Worm (Caenorhabditis elegans) whole organism, L4 larva: ENCODE results near the gene F22B5.10.
A peak's percentile ranks its signal among the peaks of the same experiment; 100 is the strongest.

Experiments used
- D1046.2 ChIP-seq: fragments of 200-800 bp; sonication (Bioruptor generic); IDR thresholded peaks from 2 replicates; pipeline ENCODE4 v1.3.6; 2022; ENCODE audit warnings: missing genetic modification characterization, missing compliant biosample characterization
- F26F4.8 ChIP-seq: fragments of 200-800 bp; sonication (Bioruptor generic); conservative IDR thresholded peaks from 2 replicates; pipeline ENCODE4 v1.3.6; 2022; ENCODE audit warnings: missing genetic modification characterization, missing compliant biosample characterization
- F49E8.2 ChIP-seq: sonication (generic microtip); optimal IDR thresholded peaks from 2 replicates; lab custom pipeline; 2016; ENCODE audit warnings: missing compliant biosample characterization, mild to moderate bottlenecking, missing genetic modification characterization, borderline replicate concordance
- Y5F2A.4 ChIP-seq: fragments of 200-800 bp; sonication (Bioruptor generic); optimal IDR thresholded peaks from 2 replicates; lab custom pipeline; 2018; ENCODE audit warnings: mild to moderate bottlenecking, missing genetic modification characterization, missing compliant biosample characterization
- Y75B8A.6 ChIP-seq: fragments of 200-800 bp; sonication (Bioruptor generic); IDR thresholded peaks from 2 replicates; pipeline ENCODE4 v1.3.6; 2022; ENCODE audit warnings: missing genetic modification reagents, missing genetic modification characterization, missing compliant biosample characterization
- ZK337.2 ChIP-seq: fragments of 200-800 bp; sonication (Bioruptor generic); IDR thresholded peaks from 2 replicates; pipeline ENCODE4 v1.3.6; 2022; ENCODE audit warnings: missing genetic modification reagents, missing genetic modification characterization, missing compliant biosample characterization
- aha-1 ChIP-seq: fragments of 150-350 bp; peaks from one replicate; lab custom pipeline; 2014; ENCODE audit warnings: missing biosample characterization, missing genetic modification characterization
- ama-1 ChIP-seq: fragments of 150-350 bp; optimal IDR thresholded peaks from 2 replicates; lab custom pipeline; 2014; ENCODE audit warnings: inconsistent platforms, mixed read lengths
- ceh-20 ChIP-seq: fragments of 200-800 bp; sonication (Bioruptor generic); IDR thresholded peaks from 2 replicates; pipeline ENCODE4 v1.3.6; 2022; ENCODE audit warnings: missing genetic modification reagents, missing genetic modification characterization, missing compliant biosample characterization
- ceh-82 ChIP-seq: sonication (generic microtip); optimal IDR thresholded peaks from 2 replicates; lab custom pipeline; 2017; ENCODE audit warnings: missing biosample characterization, missing genetic modification characterization
- cey-2 ChIP-seq: sonication (generic microtip); optimal IDR thresholded peaks from 3 replicates; lab custom pipeline; 2017; ENCODE audit warnings: missing genetic modification characterization, mild to moderate bottlenecking, missing compliant biosample characterization, antibody characterized with exemption, borderline replicate concordance; ENCODE audit not compliant: insufficient read depth
- daf-16 ChIP-seq, 3 experiments: sonication (generic microtip); optimal IDR thresholded peaks; 2 replicates each; lab custom pipeline; 2016 to 2017; ENCODE audit warnings: missing genetic modification characterization in 3 of 3, missing genetic modification reagents in 3 of 3, mild to moderate bottlenecking in 2 of 3, missing compliant biosample characterization in 2 of 3, missing biosample characterization in 1 of 3, moderate library complexity in 1 of 3
- daf-19 ChIP-seq: fragments of 200-800 bp; sonication (Bioruptor generic); conservative IDR thresholded peaks from 2 replicates; pipeline ENCODE4 v1.3.6; 2022; ENCODE audit warnings: missing genetic modification characterization, missing compliant biosample characterization
- dmd-6 ChIP-seq: fragments of 200-800 bp; sonication (Bioruptor generic); IDR thresholded peaks from 2 replicates; pipeline ENCODE4 v1.3.6; 2022; ENCODE audit warnings: missing genetic modification reagents, missing genetic modification characterization, missing compliant biosample characterization
- duxl-1 ChIP-seq: sonication (generic microtip); optimal IDR thresholded peaks from 2 replicates; lab custom pipeline; 2016; ENCODE audit warnings: mild to moderate bottlenecking, missing genetic modification characterization, moderate library complexity, missing compliant biosample characterization; ENCODE audit not compliant: poor library complexity
- dve-1 ChIP-seq: sonication (generic microtip); optimal IDR thresholded peaks from 2 replicates; lab custom pipeline; 2017; ENCODE audit warnings: antibody characterized with exemption, mild to moderate bottlenecking, missing genetic modification characterization, missing compliant biosample characterization; ENCODE audit not compliant: insufficient read depth
- egl-43 ChIP-seq: fragments of 200-800 bp; sonication (Bioruptor generic); IDR thresholded peaks from 2 replicates; pipeline ENCODE4 v1.3.6; 2022; ENCODE audit warnings: missing genetic modification reagents, missing genetic modification characterization, missing compliant biosample characterization
- fkh-10 ChIP-seq: fragments of 150-350 bp; optimal IDR thresholded peaks from 2 replicates; lab custom pipeline; 2014; ENCODE audit warnings: missing biosample characterization, missing genetic modification reagents, missing genetic modification characterization
- hif-1 ChIP-seq, 2 experiments: sonication (generic microtip); optimal IDR thresholded peaks; 2 replicates each; lab custom pipeline; 2016 to 2017; ENCODE audit warnings: missing compliant biosample characterization in 2 of 2, missing genetic modification characterization in 2 of 2, missing genetic modification reagents in 2 of 2, missing genotype in 2 of 2, mild to moderate bottlenecking in 1 of 2
- hlh-11 ChIP-seq: fragments of 200-800 bp; sonication (Bioruptor generic); optimal IDR thresholded peaks from 2 replicates; lab custom pipeline; 2018; ENCODE audit warnings: mild to moderate bottlenecking, missing genetic modification characterization, missing compliant biosample characterization
- hlh-30 ChIP-seq: sonication (generic microtip); optimal IDR thresholded peaks from 2 replicates; lab custom pipeline; 2017; ENCODE audit warnings: antibody characterized with exemption, mild to moderate bottlenecking, missing genetic modification characterization, missing compliant biosample characterization; ENCODE audit not compliant: insufficient read depth
- lin-1 ChIP-seq: fragments of 200-800 bp; sonication (Bioruptor generic); IDR thresholded peaks from 2 replicates; pipeline ENCODE4 v1.3.6; 2022; ENCODE audit warnings: missing genetic modification reagents, missing genetic modification characterization, missing compliant biosample characterization
- lin-15B ChIP-seq: fragments of 150-350 bp; sonication (generic microtip); optimal IDR thresholded peaks from 3 replicates; lab custom pipeline; 2014; ENCODE audit warnings: missing biosample characterization, missing genetic modification characterization
- lin-29 ChIP-seq: fragments of 200-800 bp; sonication (Bioruptor generic); IDR thresholded peaks from 2 replicates; pipeline ENCODE4 v1.3.6; 2022; ENCODE audit warnings: missing genetic modification reagents, missing genetic modification characterization, missing compliant biosample characterization
- lin-38 ChIP-seq: fragments of 200-800 bp; sonication (Bioruptor generic); IDR thresholded peaks from 2 replicates; pipeline ENCODE4 v1.3.6; 2022; ENCODE audit warnings: missing genetic modification reagents, missing genetic modification characterization, missing compliant biosample characterization
- lir-3 ChIP-seq: sonication (generic microtip); optimal IDR thresholded peaks from 2 replicates; lab custom pipeline; 2016; ENCODE audit warnings: mild to moderate bottlenecking, missing genetic modification characterization, missing compliant biosample characterization
- lsy-2 ChIP-seq, 2 experiments: fragments of 150-350 bp in 1 of 2; sonication (generic microtip) in 1 of 2; optimal IDR thresholded peaks; 2 replicates each; lab custom pipeline; 2014 to 2017; ENCODE audit warnings: missing biosample characterization in 2 of 2, missing genetic modification characterization in 2 of 2
- madf-9 ChIP-seq: fragments of 200-800 bp; sonication (Bioruptor generic); conservative IDR thresholded peaks from 2 replicates; pipeline ENCODE4 v1.3.6; 2022; ENCODE audit warnings: missing genetic modification reagents, missing genetic modification characterization, missing compliant biosample characterization
- mdl-1 ChIP-seq, 2 experiments: fragments of 150-350 bp in 1 of 2; sonication (generic microtip) in 1 of 2; optimal IDR thresholded peaks; 2 replicates each; lab custom pipeline; 2014 to 2017; ENCODE audit warnings: missing biosample characterization in 2 of 2, missing genetic modification characterization in 2 of 2
- mep-1 ChIP-seq: fragments of 150-350 bp; sonication (generic microtip); optimal IDR thresholded peaks from 3 replicates; lab custom pipeline; 2014; ENCODE audit warnings: missing biosample characterization, missing genetic modification characterization
- mxl-2 ChIP-seq: fragments of 200-800 bp; sonication (Bioruptor generic); conservative IDR thresholded peaks from 2 replicates; pipeline ENCODE4 v1.3.6; 2022; ENCODE audit warnings: missing genetic modification reagents, missing genetic modification characterization, missing compliant biosample characterization
- mxl-3 ChIP-seq: fragments of 200-800 bp; sonication (Bioruptor generic); optimal IDR thresholded peaks from 2 replicates; lab custom pipeline; 2018; ENCODE audit warnings: mild to moderate bottlenecking, missing genetic modification characterization, missing compliant biosample characterization
- nhr-10 ChIP-seq: fragments of 150-350 bp; optimal IDR thresholded peaks from 2 replicates; lab custom pipeline; 2014; ENCODE audit warnings: missing biosample characterization, missing genetic modification characterization
- nhr-102 ChIP-seq: sonication (generic microtip); optimal IDR thresholded peaks from 2 replicates; lab custom pipeline; 2016; ENCODE audit warnings: mild to moderate bottlenecking, missing genetic modification characterization, moderate library complexity, missing compliant biosample characterization
- nhr-237 ChIP-seq: sonication (generic microtip); optimal IDR thresholded peaks from 2 replicates; lab custom pipeline; 2017; ENCODE audit warnings: missing biosample characterization, missing genetic modification characterization
- nhr-25 ChIP-seq: sonication (generic microtip); optimal IDR thresholded peaks from 2 replicates; lab custom pipeline; 2017; ENCODE audit warnings: missing genetic modification characterization, mild to moderate bottlenecking, missing compliant biosample characterization, antibody characterized with exemption, moderate library complexity, borderline replicate concordance; ENCODE audit not compliant: insufficient read depth
- nhr-28 ChIP-seq: fragments of 150-350 bp; optimal IDR thresholded peaks from 2 replicates; lab custom pipeline; 2014; ENCODE audit warnings: missing biosample characterization, missing genetic modification characterization
- nhr-41 ChIP-seq: fragments of 200-800 bp; sonication (Bioruptor generic); IDR thresholded peaks from 2 replicates; pipeline ENCODE4 v1.3.6; 2022; ENCODE audit warnings: missing genetic modification reagents, missing genetic modification characterization, missing compliant biosample characterization
- nhr-48 ChIP-seq: sonication (generic microtip); optimal IDR thresholded peaks from 2 replicates; lab custom pipeline; 2016; ENCODE audit warnings: mild to moderate bottlenecking, missing genetic modification characterization, missing compliant biosample characterization
- nhr-6 ChIP-seq: fragments of 150-350 bp; optimal IDR thresholded peaks from 2 replicates; lab custom pipeline; 2014; ENCODE audit warnings: missing biosample characterization, missing genetic modification characterization
- php-3 ChIP-seq: fragments of 200-800 bp; sonication (Bioruptor generic); IDR thresholded peaks from 2 replicates; pipeline ENCODE4 v1.3.6; 2022; ENCODE audit warnings: missing genetic modification reagents, missing genetic modification characterization, missing compliant biosample characterization
- snpc-4 ChIP-seq: fragments of 150-350 bp; optimal IDR thresholded peaks from 2 replicates; lab custom pipeline; 2014; ENCODE audit warnings: missing biosample characterization, missing genetic modification characterization
- spr-1 ChIP-seq: sonication (generic microtip); optimal IDR thresholded peaks from 2 replicates; lab custom pipeline; 2016; ENCODE audit warnings: mild to moderate bottlenecking, missing genetic modification characterization, missing compliant biosample characterization
- tag-97 ChIP-seq: fragments of 200-800 bp; sonication (Bioruptor generic); IDR thresholded peaks from 2 replicates; pipeline ENCODE4 v1.3.6; 2022; ENCODE audit warnings: missing genetic modification characterization, missing compliant biosample characterization
- unc-39 ChIP-seq: sonication (generic microtip); optimal IDR thresholded peaks from 2 replicates; lab custom pipeline; 2017; ENCODE audit warnings: missing biosample characterization, missing genetic modification characterization
- vab-7 ChIP-seq: fragments of 200-800 bp; sonication (Bioruptor generic); IDR thresholded peaks from 2 replicates; pipeline ENCODE4 v1.3.6; 2022; ENCODE audit warnings: missing genetic modification reagents, missing genetic modification characterization, missing compliant biosample characterization
- zag-1 ChIP-seq: fragments of 150-350 bp; optimal IDR thresholded peaks from 2 replicates; lab custom pipeline; 2014; ENCODE audit warnings: missing biosample characterization, missing genetic modification characterization
- zfp-2 ChIP-seq: sonication (generic microtip); optimal IDR thresholded peaks from 2 replicates; lab custom pipeline; 2016; ENCODE audit warnings: mild to moderate bottlenecking, missing genetic modification characterization, missing compliant biosample characterization
- ztf-11 ChIP-seq: fragments of 150-350 bp; optimal IDR thresholded peaks from 2 replicates; lab custom pipeline; 2014; ENCODE audit warnings: missing biosample characterization, missing genetic modification characterization

The F22B5.10 gene

ce11 chrII:8440097-8440496, 26.9 kb upstream of the F22B5.10 start:
- TF ChIP-seq hlh-11 (tag; lab: Kevin White, UChicago) (peak; percentile 11), nhr-102 (no peak), tag-97 (no peak), lir-3 (tag; lab: Kevin White, UChicago) (no peak), hlh-30 (tag; lab: Kevin White, UChicago) (peak; percentile 51), fkh-10 (GFP tag; lab: Kevin White, UChicago) (no peak), mdl-1 (tag; optimal IDR thresholded peaks at IDR 0.05; lab: Kevin White, UChicago) (peak in 1 of 2 experiments; percentile 35), F26F4.8 (GFP tag; lab: Robert Waterston, UW) (no peak), nhr-237 (tag; lab: Kevin White, UChicago) (no peak), lsy-2 (tag; optimal IDR thresholded peaks at IDR 0.05; lab: Kevin White, UChicago) (no peak), hif-1 (tag; optimal IDR thresholded peaks at IDR 0.05; lab: Kevin White, UChicago) (no peak), nhr-28 (peak; percentile 77), nhr-48 (tag; lab: Kevin White, UChicago) (no peak), madf-9 (no peak), egl-43 (GFP tag; lab: Robert Waterston, UW) (no peak), ztf-11 (tag; lab: Kevin White, UChicago) (no peak), unc-39 (tag; lab: Kevin White, UChicago) (no peak), F49E8.2 (tag; lab: Kevin White, UChicago) (no peak), vab-7 (GFP tag; lab: Robert Waterston, UW) (no peak), zag-1 (tag; lab: Kevin White, UChicago) (no peak), daf-19 (GFP tag; lab: Robert Waterston, UW) (no peak), zfp-2 (no peak), mxl-3 (GFP tag; lab: Kevin White, UChicago) (no peak), daf-16 (GFP tag; optimal IDR thresholded peaks at IDR 0.05; lab: Kevin White, UChicago) (no peak), daf-16 (tag; optimal IDR thresholded peaks at IDR 0.05; lab: Kevin White, UChicago) (no peak), D1046.2 (GFP tag; lab: Robert Waterston, UW) (no peak), lin-38 (GFP tag; lab: Robert Waterston, UW) (no peak), nhr-41 (no peak), ceh-82 (tag; lab: Kevin White, UChicago) (no peak), php-3 (no peak), nhr-6 (tag; lab: Kevin White, UChicago) (no peak), Y5F2A.4 (GFP tag; lab: Kevin White, UChicago) (no peak), spr-1 (tag; lab: Kevin White, UChicago) (no peak), snpc-4 (tag; lab: Kevin White, UChicago) (no peak), ZK337.2 (GFP tag; lab: Robert Waterston, UW) (no peak), ama-1 (no peak), mxl-2 (GFP tag; lab: Robert Waterston, UW) (no peak), dmd-6 (GFP tag; lab: Robert Waterston, UW) (peak; percentile 48; the same call in 1 of the 2 replicates), lin-15B (tag; lab: Kevin White, UChicago) (no peak), lin-1 (GFP tag; lab: Robert Waterston, UW) (no peak)

ce11 chrII:8440792-8441191, 26.2 kb upstream of the F22B5.10 start:
- TF ChIP-seq nhr-237 (tag; lab: Kevin White, UChicago) (no peak), mep-1 (tag; lab: Kevin White, UChicago) (peak; percentile 37), nhr-28 (peak; percentile 97), hif-1 (tag; optimal IDR thresholded peaks at IDR 0.05; lab: Kevin White, UChicago) (no peak), nhr-25 (peak; percentile 34), Y75B8A.6 (GFP tag; lab: Robert Waterston, UW) (no peak), lsy-2 (tag; optimal IDR thresholded peaks at IDR 0.05; lab: Kevin White, UChicago) (peak in 1 of 2 experiments; percentile 9), nhr-10 (tag; lab: Kevin White, UChicago) (peak; percentile 51), hlh-30 (tag; lab: Kevin White, UChicago) (peak; percentile 47), zfp-2 (no peak), aha-1 (peak; percentile 5), hlh-11 (tag; lab: Kevin White, UChicago) (peak; percentile 61), mdl-1 (tag; optimal IDR thresholded peaks at IDR 0.05; lab: Kevin White, UChicago) (peak in 1 of 2 experiments; percentile 67), cey-2 (tag; lab: Kevin White, UChicago) (peak; percentile 57), ceh-20 (no peak), duxl-1 (tag; lab: Kevin White, UChicago) (no peak), lin-29 (GFP tag; lab: Robert Waterston, UW) (no peak), dmd-6 (GFP tag; lab: Robert Waterston, UW) (peak; percentile 18; the same call in 1 of the 2 replicates), dve-1 (tag; lab: Kevin White, UChicago) (no peak)
